Worm (Caenorhabditis elegans) whole organism, midembryonic: Measurements from ENCODE around the gene gst-7.

Experiments used
- T22C8.4 ChIP-seq: fragments of 200-800 bp; sonication (Bioruptor generic); IDR thresholded peaks from 2 replicates; pipeline ENCODE4 v1.3.6; 2022; ENCODE audit warnings: missing genetic modification characterization, missing compliant biosample characterization
- cog-1 ChIP-seq: sonication (generic microtip); optimal IDR thresholded peaks from 2 replicates; lab custom pipeline; 2016; ENCODE audit warnings: missing genetic modification characterization, missing compliant biosample characterization
- flt-1 ChIP-seq: fragments of 200-800 bp; sonication (Bioruptor generic); IDR thresholded peaks from 2 replicates; pipeline ENCODE4 v1.3.6; 2022; ENCODE audit warnings: missing genetic modification characterization, missing compliant biosample characterization
- klf-2 ChIP-seq: fragments of 200-800 bp; sonication (Bioruptor generic); conservative IDR thresholded peaks from 2 replicates; pipeline ENCODE4 v1.3.6; 2022; ENCODE audit warnings: missing genetic modification reagents, missing genetic modification characterization, missing compliant biosample characterization
- med-1 ChIP-seq: sonication (generic microtip); optimal IDR thresholded peaks from 2 replicates; lab custom pipeline; 2017; ENCODE audit warnings: missing genetic modification characterization, mild to moderate bottlenecking, missing compliant biosample characterization, antibody characterized with exemption, missing genetic modification reagents; ENCODE audit not compliant: insufficient read depth
- ref-1 ChIP-seq: fragments of 200-800 bp; sonication (Bioruptor generic); conservative IDR thresholded peaks from 2 replicates; pipeline ENCODE4 v1.3.6; 2022; ENCODE audit warnings: missing genetic modification reagents, missing genetic modification characterization, missing compliant biosample characterization
- tab-1 ChIP-seq: fragments of 200-800 bp; sonication (Bioruptor generic); IDR thresholded peaks from 2 replicates; pipeline ENCODE4 v1.3.6; 2022; ENCODE audit warnings: missing genetic modification characterization, missing compliant biosample characterization
- ztf-23 ChIP-seq: fragments of 200-800 bp; sonication (Bioruptor generic); IDR thresholded peaks from 2 replicates; pipeline ENCODE4 v1.3.6; 2022; ENCODE audit warnings: missing genetic modification reagents, missing genetic modification characterization, missing compliant biosample characterization
- ztf-29 ChIP-seq: fragments of 200-800 bp; sonication (Bioruptor generic); IDR thresholded peaks from 2 replicates; pipeline ENCODE4 v1.3.6; 2022; ENCODE audit warnings: missing genetic modification reagents, missing genetic modification characterization, missing compliant biosample characterization

ce11 chrII:4904778-4905177 lies 22.9 kb downstream of the gst-7 start, which contains the start of gene btbd-10:
- TF ChIP-seq flt-1 (no peak), ztf-23 (GFP tag; lab: Robert Waterston, UW) (no peak), klf-2 (GFP tag; lab: Robert Waterston, UW) (no peak), cog-1 (tag; lab: Kevin White, UChicago) (no peak), ref-1 (GFP tag; lab: Robert Waterston, UW) (no peak), ztf-29 (no peak), tab-1 (GFP tag; lab: Robert Waterston, UW) (no peak), T22C8.4 (no peak), med-1 (GFP tag; lab: Kevin White, UChicago) (no peak)
